Worm (Caenorhabditis elegans): Measurements from ENCODE around the gene C05E4.7.

The C05E4.7 gene

ce11 chrV:699489-700129 is 42.3 kb upstream of the C05E4.7 start, which contains the start of the genes ugt-29 and srx-5:
TSS of gene ugt-29 (minus strand) at chrV:699589.
TSS of gene srx-5 (plus strand) at chrV:700079.
- TF ChIP-seq sma-3 (GFP tag; optimal IDR thresholded peaks at IDR 0.05), result no peak
- no peak for TF ChIP-seq ztf-4 (tag; optimal IDR thresholded peaks at IDR 0.05)
- no peak for TF ChIP-seq unc-39 (tag; optimal IDR thresholded peaks at IDR 0.05)
- TF ChIP-seq snpc-4 (tag; optimal IDR thresholded peaks at IDR 0.05), result no peak
- no peak for TF ChIP-seq gmeb-1 (tag; optimal IDR thresholded peaks at IDR 0.05)
- TF ChIP-seq egl-27 (tag; optimal IDR thresholded peaks at IDR 0.05), result no peak

ce11 chrV:702260-702659 is 39.7 kb upstream of the C05E4.7 start, which contains the start of gene srbc-37:
TSS of gene srbc-37 (plus strand) at chrV:702560.
- TF ChIP-seq lin-11 (tag; optimal IDR thresholded peaks at IDR 0.05) (no peak), ztf-1 (GFP tag; conservative IDR thresholded peaks at IDR 0.05) (no peak), mbf-1 (tag; optimal IDR thresholded peaks at IDR 0.05) (no peak)

ce11 chrV:706918-707317 is 35.0 kb upstream of the C05E4.7 start, which contains the start of gene srbc-38:
TSS of gene srbc-38 (plus strand) at chrV:707218.
- TF ChIP-seq ztf-1 (GFP tag; conservative IDR thresholded peaks at IDR 0.05), result no peak
- no peak for TF ChIP-seq nhr-10 (tag; optimal IDR thresholded peaks at IDR 0.05)
- TF ChIP-seq dmd-4 (tag; optimal IDR thresholded peaks at IDR 0.05), result no peak

- TF ChIP-seq Y55F3AM.14 (GFP tag; optimal IDR thresholded peaks at IDR 0.05) (no peak), aly-2 (tag; optimal IDR thresholded peaks at IDR 0.05) (no peak)
Observed at ce11 chrV:708808-709207, 33.1 kb upstream of the C05E4.7 start, which contains the start of gene srbc-39. TSS of gene srbc-39 (plus strand) at chrV:709108.

- TF ChIP-seq ama-1 (optimal IDR thresholded peaks at IDR 0.05), result no peak
- no peak for TF ChIP-seq peb-1 (tag; optimal IDR thresholded peaks at IDR 0.05)
- TF ChIP-seq nhr-11 (tag; optimal IDR thresholded peaks at IDR 0.05), result no peak
- TF ChIP-seq lsy-2 (tag; optimal IDR thresholded peaks at IDR 0.05), result no peak
- no peak for TF ChIP-seq nhr-21 (tag; optimal IDR thresholded peaks at IDR 0.05)
- no peak for TF ChIP-seq mdl-1 (tag; optimal IDR thresholded peaks at IDR 0.05)
- TF ChIP-seq ztf-11 (tag; optimal IDR thresholded peaks at IDR 0.05), result no peak
- TF ChIP-seq snpc-4 (tag; optimal IDR thresholded peaks at IDR 0.05), result no peak
- no peak for TF ChIP-seq nhr-6 (tag; optimal IDR thresholded peaks at IDR 0.05)
- no peak for TF ChIP-seq ceh-16 (tag; optimal IDR thresholded peaks at IDR 0.05)
- no peak for TF ChIP-seq unc-62 (GFP tag; optimal IDR thresholded peaks at IDR 0.05)
- no peak for TF ChIP-seq nhr-129 (tag; optimal IDR thresholded peaks at IDR 0.05)
- TF ChIP-seq crh-2 (tag; optimal IDR thresholded peaks at IDR 0.05), result no peak
Observed at ce11 chrV:712882-713281, 29.0 kb upstream of the C05E4.7 start, which contains the start of gene cyp-33C11. TSS of gene cyp-33C11 (minus strand) at chrV:712982.

ce11 chrV:719731-720130 is 22.2 kb upstream of the C05E4.7 start, which contains the start of gene srbc-40:
TSS of gene srbc-40 (minus strand) at chrV:719831.
- TF ChIP-seq nhr-6 (tag; optimal IDR thresholded peaks at IDR 0.05) (no peak), C34F6.9 (tag; optimal IDR thresholded peaks at IDR 0.05) (no peak), zag-1 (tag; optimal IDR thresholded peaks at IDR 0.05) (no peak), ceh-82 (tag; optimal IDR thresholded peaks at IDR 0.05) (no peak), Y55F3AM.14 (GFP tag; optimal IDR thresholded peaks at IDR 0.05) (no peak), crh-2 (tag; optimal IDR thresholded peaks at IDR 0.05) (no peak), R02D3.7 (tag; optimal IDR thresholded peaks at IDR 0.05) (no peak), lin-11 (tag; optimal IDR thresholded peaks at IDR 0.05) (no peak), aly-2 (tag; optimal IDR thresholded peaks at IDR 0.05) (no peak), nhr-237 (tag; optimal IDR thresholded peaks at IDR 0.05) (no peak), snpc-4 (tag; optimal IDR thresholded peaks at IDR 0.05) (no peak), nhr-23 (tag; optimal IDR thresholded peaks at IDR 0.05) (no peak), lin-39 (tag; optimal IDR thresholded peaks at IDR 0.05) (no peak), ztf-11 (tag; optimal IDR thresholded peaks at IDR 0.05) (no peak), nhr-25 (tag; optimal IDR thresholded peaks at IDR 0.05) (no peak), gmeb-1 (tag; optimal IDR thresholded peaks at IDR 0.05) (no peak), ztf-1 (GFP tag; conservative IDR thresholded peaks at IDR 0.05) (no peak), dmd-4 (tag; optimal IDR thresholded peaks at IDR 0.05) (no peak), blmp-1 (tag; optimal IDR thresholded peaks at IDR 0.05; ENCODE audit: insufficient read depth) (no peak), ceh-16 (tag; optimal IDR thresholded peaks at IDR 0.05) (no peak)

Measured in whole organism, L2 larva.